Fruit fly (Drosophila melanogaster) whole organism, pupa: ENCODE measurements around the gene CG5225.

ENCODE experiments used
- EcR ChIP-seq: fragments of 200-800 bp; sonication (Bioruptor generic); optimal IDR thresholded peaks from 3 replicates; lab custom pipeline; 2019; ENCODE audit warnings: missing biosample characterization, missing genetic modification characterization, mild to moderate bottlenecking, moderate library complexity, missing genetic modification reagents
- Snoo ChIP-seq: fragments of 200-800 bp; sonication (Bioruptor generic); optimal IDR thresholded peaks from 3 replicates; lab custom pipeline; 2017; ENCODE audit warnings: missing biosample characterization, mild to moderate bottlenecking, missing genetic modification characterization, inconsistent platforms

DNA sequence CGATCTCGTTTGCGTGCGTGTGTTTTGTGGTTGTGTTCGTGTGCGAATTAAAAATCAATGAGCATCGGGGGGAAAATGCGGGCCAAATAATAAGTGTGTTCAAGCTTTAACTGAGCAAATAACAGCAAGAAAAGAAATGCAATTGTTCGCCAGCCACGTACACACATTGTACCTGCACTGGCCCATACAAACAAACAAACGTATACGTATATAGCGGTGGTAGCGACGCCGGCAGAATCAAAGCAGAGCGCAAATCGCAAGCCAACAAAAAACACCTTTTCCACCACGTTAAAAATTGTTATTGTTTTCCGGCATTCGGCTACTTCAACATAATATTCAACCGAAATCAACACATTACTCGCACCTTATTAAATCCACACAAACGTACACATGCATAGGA lies 26.0 kb downstream of the CG5225 start:
- TF ChIP-seq EcR (GFP tag; lab: Kevin White, UChicago) (no peak), Snoo (tag; lab: Kevin White, UChicago) (no peak)
